Fruit fly (Drosophila melanogaster) whole organism, adult: ENCODE measurements around the gene CG13012.

Source experiments
- CG12768 ChIP-seq: fragments of 200-800 bp; sonication (Bioruptor generic); optimal IDR thresholded peaks from 2 replicates; lab custom pipeline; 2017; ENCODE audit warnings: missing biosample characterization, missing genetic modification characterization, mild to moderate bottlenecking, moderate library complexity, missing genetic modification reagents
- CG33017 ChIP-seq: fragments of 200-800 bp; sonication (Bioruptor generic); optimal IDR thresholded peaks from 2 replicates; lab custom pipeline; 2018; ENCODE audit warnings: missing biosample characterization, mild to moderate bottlenecking, missing genetic modification characterization, moderate library complexity
- Mnt ChIP-seq: fragments of 200-800 bp; sonication (Bioruptor generic); optimal IDR thresholded peaks from 2 replicates; lab custom pipeline; 2016; ENCODE audit warnings: missing biosample characterization, mild to moderate bottlenecking, missing genetic modification characterization
- bab1 ChIP-seq: fragments of 200-800 bp; sonication (Bioruptor generic); optimal IDR thresholded peaks from 3 replicates; lab custom pipeline; 2019; ENCODE audit warnings: missing biosample characterization, mild to moderate bottlenecking, missing genetic modification characterization, moderate library complexity
- cic ChIP-seq: fragments of 200-800 bp; sonication (Bioruptor generic); optimal IDR thresholded peaks from 2 replicates; lab custom pipeline; 2017; ENCODE audit warnings: missing biosample characterization, mild to moderate bottlenecking, missing genetic modification characterization, moderate library complexity
- ovo ChIP-seq: fragments of 200-800 bp; sonication (Bioruptor generic); optimal IDR thresholded peaks from 2 replicates; lab custom pipeline; 2016; ENCODE audit warnings: missing biosample characterization, missing genetic modification characterization
- toe ChIP-seq: fragments of 200-800 bp; sonication (Bioruptor generic); optimal IDR thresholded peaks from 2 replicates; lab custom pipeline; 2016; ENCODE audit warnings: missing biosample characterization, missing genetic modification characterization

DNA sequence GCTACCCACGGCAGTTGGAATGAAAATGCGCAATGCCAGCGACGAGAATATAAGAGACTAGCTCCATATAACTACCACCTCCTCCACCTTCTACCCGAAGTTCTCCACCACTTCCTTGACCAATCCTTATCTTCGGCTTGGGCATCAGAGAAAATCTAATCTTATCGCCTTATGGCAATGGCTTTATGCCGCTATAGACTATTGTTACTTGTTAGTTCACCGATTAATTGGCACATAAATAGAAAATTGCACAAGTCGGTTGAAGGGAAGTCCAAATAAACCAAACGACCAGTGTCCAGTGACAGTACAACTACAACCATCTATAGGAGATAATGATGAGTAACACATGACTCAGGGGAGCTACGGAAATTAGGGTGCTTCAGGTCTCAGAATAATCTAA is 25.4 kb upstream of the CG13012 start, which contains the start of gene sphe:
- TF ChIP-seq cic (GFP tag; lab: Kevin White, UChicago) (peak; percentile 41), bab1 (GFP tag; lab: Kevin White, UChicago) (no peak), toe (GFP tag; lab: Kevin White, UChicago) (no peak), CG12768 (GFP tag; lab: Kevin White, UChicago) (no peak), Mnt (GFP tag; lab: Kevin White, UChicago) (peak; percentile 5), ovo (GFP tag; lab: Kevin White, UChicago) (no peak), CG33017 (no peak)
